Fruit fly (Drosophila melanogaster): ENCODE measurements around the gene RpS21.

Gene RpS21

dm6 chr2L:2856960-2857584, 1.2 kb downstream of the RpS21 start, which contains the start of gene CG2991 (continued):
- TF ChIP-seq pnt (GFP tag; optimal IDR thresholded peaks at IDR 0.05) = no peak
- peak; percentile 56 for TF ChIP-seq CTCF (GFP tag; optimal IDR thresholded peaks at IDR 0.05)
- TF ChIP-seq Ets97D (GFP tag; optimal IDR thresholded peaks at IDR 0.05) = peak; percentile 87
- peak; percentile 48 for TF ChIP-seq CG17568 (GFP tag; optimal IDR thresholded peaks at IDR 0.05)
- peak; percentile 9 for TF ChIP-seq CG15696 (tag; optimal IDR thresholded peaks at IDR 0.05)
- TF ChIP-seq CG1647 (GFP tag; optimal IDR thresholded peaks at IDR 0.05) = peak; percentile 14
- TF ChIP-seq Hr51 (GFP tag; optimal IDR thresholded peaks at IDR 0.05) = peak in 1 of 2 experiments; percentile 24
- peak; percentile 80 for TF ChIP-seq HmgZ (tag; optimal IDR thresholded peaks at IDR 0.05)
- TF ChIP-seq CG6813 (GFP tag; optimal IDR thresholded peaks at IDR 0.05) = no peak
- TF ChIP-seq YL-1 (GFP tag; optimal IDR thresholded peaks at IDR 0.05) = peak; percentile 69
- TF ChIP-seq gem (tag; optimal IDR thresholded peaks at IDR 0.05) = peak; percentile 11
- TF ChIP-seq hb (GFP tag; IDR thresholded peaks at IDR 0.05; ENCODE audit: partially characterized antibody) = peak; percentile 53; the same call in 1 of the 3 replicates
- TF ChIP-seq Max (GFP tag; optimal IDR thresholded peaks at IDR 0.05) = peak; percentile 40
- peak; percentile 8 for TF ChIP-seq CG9817 (tag; optimal IDR thresholded peaks at IDR 0.05)
- no peak for TF ChIP-seq Hr39 (optimal IDR thresholded peaks at IDR 0.05)
- peak; percentile 92 for TF ChIP-seq gfzf (GFP tag; optimal IDR thresholded peaks at IDR 0.05)
- TF ChIP-seq CG13296 (GFP tag; optimal IDR thresholded peaks at IDR 0.05) = peak; percentile 18
- TF ChIP-seq CG11398 (GFP tag; optimal IDR thresholded peaks at IDR 0.05) = no peak
- TF ChIP-seq corto (GFP tag; optimal IDR thresholded peaks at IDR 0.05) = peak; percentile 52
- peak; percentile 85 for TF ChIP-seq Med (GFP tag)
- peak; percentile 3 for TF ChIP-seq zfh2 (GFP tag; optimal IDR thresholded peaks at IDR 0.05)
- peak; percentile 64 for TF ChIP-seq CG10543 (GFP tag; optimal IDR thresholded peaks at IDR 0.05)
- peak; percentile 50 for TF ChIP-seq CG3847 (GFP tag; IDR thresholded peaks at IDR 0.05)
- peak; percentile 56 for TF ChIP-seq Myb (GFP tag; optimal IDR thresholded peaks at IDR 0.05)
- TF ChIP-seq ken (GFP tag; IDR thresholded peaks at IDR 0.05) = 0 out of 3 replicates have a peak, but pooled peaks have one; percentile 10
- no peak for TF ChIP-seq Camta (GFP tag; optimal IDR thresholded peaks at IDR 0.05)
- TF ChIP-seq CG12299 (tag; optimal IDR thresholded peaks at IDR 0.05) = peak; percentile 61
- TF ChIP-seq CG14050 (GFP tag; IDR thresholded peaks at IDR 0.05) = no peak
- no peak for TF ChIP-seq CG4707 (GFP tag; optimal IDR thresholded peaks at IDR 0.05)
- TF ChIP-seq slou (GFP tag; optimal IDR thresholded peaks at IDR 0.05) = no peak
- peak; percentile 12 for TF ChIP-seq CG3407 (GFP tag; optimal IDR thresholded peaks at IDR 0.05)
- peak; percentile 55 for TF ChIP-seq vvl (GFP tag; IDR thresholded peaks at IDR 0.05)
- peak in 1 of 2 experiments; percentile 97 for TF ChIP-seq insv (GFP tag; optimal IDR thresholded peaks at IDR 0.05)
- TF ChIP-seq CG5180 (GFP tag; optimal IDR thresholded peaks at IDR 0.05) = peak; percentile 18
- no peak for TF ChIP-seq fru (optimal IDR thresholded peaks at IDR 0.05)
- TF ChIP-seq chm (GFP tag; IDR thresholded peaks at IDR 0.05) = peak; percentile 74
- no peak for TF ChIP-seq Poxn (GFP tag; IDR thresholded peaks at IDR 0.05)
- TF ChIP-seq ERR (GFP tag; optimal IDR thresholded peaks at IDR 0.05) = peak; percentile 51
- TF ChIP-seq mam (GFP tag; optimal IDR thresholded peaks at IDR 0.05) = peak; percentile 54
- peak; percentile 34 for TF ChIP-seq Vsx1 (GFP tag; optimal IDR thresholded peaks at IDR 0.05)
- peak; percentile 78 for TF ChIP-seq trem (tag; optimal IDR thresholded peaks at IDR 0.05)
- TF ChIP-seq CG7987 (GFP tag; optimal IDR thresholded peaks at IDR 0.05) = peak; percentile 36
- peak; percentile 11 for TF ChIP-seq CG15269 (tag; optimal IDR thresholded peaks at IDR 0.05)
- peak; percentile 63 for TF ChIP-seq sug (tag; optimal IDR thresholded peaks at IDR 0.05)
- TF ChIP-seq Lhr (GFP tag; optimal IDR thresholded peaks at IDR 0.05) = peak; percentile 43
- peak in 1 of 2 experiments; percentile 28 for TF ChIP-seq Eip74EF (GFP tag; optimal IDR thresholded peaks at IDR 0.05)
- peak; percentile 52 for TF ChIP-seq D19A (tag; optimal IDR thresholded peaks at IDR 0.05)
- TF ChIP-seq lbe (GFP tag; optimal IDR thresholded peaks at IDR 0.05) = peak; percentile 55
- TF ChIP-seq CG13424 (tag; optimal IDR thresholded peaks at IDR 0.05) = peak; percentile 11
- peak; percentile 24 for TF ChIP-seq CG18262 (tag; optimal IDR thresholded peaks at IDR 0.05)

Data from whole organism, embryonic.